Worm (Caenorhabditis elegans): ENCODE measurements around the gene trd-1.

The trd-1 gene

DNA sequence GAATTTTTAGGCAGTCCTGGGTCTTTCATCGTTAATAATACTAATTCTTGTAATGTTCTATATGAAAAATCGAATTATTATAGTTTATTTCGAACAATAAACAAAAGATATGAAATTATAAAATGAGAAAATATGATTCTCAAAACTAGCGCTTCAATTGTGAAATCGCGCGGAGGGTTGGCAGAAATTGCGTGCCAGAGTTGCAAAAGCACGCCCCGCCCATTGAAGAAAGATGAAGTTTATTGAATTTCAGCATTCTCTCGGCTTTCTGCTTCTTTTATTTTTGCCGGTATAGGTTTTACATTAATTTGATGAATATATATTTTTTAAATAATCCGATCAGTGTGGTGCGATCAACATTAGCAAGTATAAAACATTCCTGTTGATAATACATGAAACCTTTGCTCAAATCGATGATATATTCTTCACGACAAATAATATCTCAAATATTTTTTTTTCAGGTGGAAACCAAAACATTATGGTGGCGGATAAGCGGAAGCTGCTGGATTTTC is 26.9 kb upstream of the trd-1 start, which contains the start of the genes eco-1 and hmgr-1 (continued):
- peak in 1 of 2 experiments; percentile 15 for TF ChIP-seq mdl-1 (tag; optimal IDR thresholded peaks at IDR 0.05)
- TF ChIP-seq ceh-8 (GFP tag; optimal IDR thresholded peaks at IDR 0.05): no peak
- no peak for TF ChIP-seq ama-1 (optimal IDR thresholded peaks at IDR 0.05)
- TF ChIP-seq nhr-11 (tag; optimal IDR thresholded peaks at IDR 0.05): no peak
- TF ChIP-seq nhr-28 (tag; optimal IDR thresholded peaks at IDR 0.05): no peak
- no peak for TF ChIP-seq pag-3 (tag; optimal IDR thresholded peaks at IDR 0.05; ENCODE audit: borderline replicate concordance, insufficient read depth)
- peak; percentile 65 to 83 (median 76) for TF ChIP-seq dpl-1 (GFP tag; optimal IDR thresholded peaks at IDR 0.05)
- no peak for TF ChIP-seq elt-3 (tag; optimal IDR thresholded peaks at IDR 0.05)
- TF ChIP-seq sox-4 (tag; optimal IDR thresholded peaks at IDR 0.05): no peak
- TF ChIP-seq isw-1 (GFP tag; IDR thresholded peaks at IDR 0.05): no peak; the same call in 1 of the 2 replicates
- no peak for TF ChIP-seq Y116A8C.19 (tag; optimal IDR thresholded peaks at IDR 0.05; ENCODE audit: borderline replicate concordance)
- TF ChIP-seq sptf-1 (tag; optimal IDR thresholded peaks at IDR 0.05): no peak
- TF ChIP-seq lin-35 (GFP tag; optimal IDR thresholded peaks at IDR 0.05): peak; percentile 52 to 87
- no peak for TF ChIP-seq ztf-4 (tag; optimal IDR thresholded peaks at IDR 0.05)
- TF ChIP-seq nhr-20 (tag; optimal IDR thresholded peaks at IDR 0.05): no peak
- peak; percentile 41 for TF ChIP-seq nhr-90 (tag; optimal IDR thresholded peaks at IDR 0.05; ENCODE audit: poor library complexity)
- TF ChIP-seq mab-9 (GFP tag; IDR thresholded peaks at IDR 0.05): no peak
- peak; percentile 55 to 62 for TF ChIP-seq lsy-2 (tag; optimal IDR thresholded peaks at IDR 0.05)
- TF ChIP-seq fos-1 (tag; optimal IDR thresholded peaks at IDR 0.05): no peak
- TF ChIP-seq ceh-90 (tag; optimal IDR thresholded peaks at IDR 0.05): no peak
- TF ChIP-seq lin-14 (GFP tag; optimal IDR thresholded peaks at IDR 0.05): no peak
- peak; percentile 50 for TF ChIP-seq nhr-47 (tag; optimal IDR thresholded peaks at IDR 0.05)
- no peak for TF ChIP-seq egl-13 (tag; optimal IDR thresholded peaks at IDR 0.05)
- no peak for TF ChIP-seq efl-3 (GFP tag; optimal IDR thresholded peaks at IDR 0.05)
- TF ChIP-seq ztf-11 (tag; optimal IDR thresholded peaks at IDR 0.05): no peak
- TF ChIP-seq nhr-71 (tag; optimal IDR thresholded peaks at IDR 0.05): peak; percentile 59
- TF ChIP-seq zip-4 (GFP tag; optimal IDR thresholded peaks at IDR 0.05): peak; percentile 0
- no peak for TF ChIP-seq nhr-84 (tag; optimal IDR thresholded peaks at IDR 0.05)
- TF ChIP-seq nhr-237 (tag; optimal IDR thresholded peaks at IDR 0.05): no peak
- no peak for TF ChIP-seq ets-5 (GFP tag; IDR thresholded peaks at IDR 0.05)
- TF ChIP-seq dsc-1 (tag; optimal IDR thresholded peaks at IDR 0.05): peak; percentile 28
- TF ChIP-seq lin-13 (GFP tag; optimal IDR thresholded peaks at IDR 0.05): peak; percentile 29
- no peak for TF ChIP-seq grh-1 (GFP tag; IDR thresholded peaks at IDR 0.05)
- TF ChIP-seq nhr-85 (tag): no peak
- TF ChIP-seq vab-15 (tag; optimal IDR thresholded peaks at IDR 0.05): no peak
- TF ChIP-seq unc-30 (tag; optimal IDR thresholded peaks at IDR 0.05): no peak
- no peak for TF ChIP-seq jun-1 (tag; optimal IDR thresholded peaks at IDR 0.05)
- no peak for TF ChIP-seq ces-1 (GFP tag; optimal IDR thresholded peaks at IDR 0.05)
- TF ChIP-seq aha-1 (tag; optimal IDR thresholded peaks at IDR 0.05): no peak
- TF ChIP-seq tlp-1 (tag; optimal IDR thresholded peaks at IDR 0.05): no peak
- no peak for TF ChIP-seq C34B4.2 (tag; optimal IDR thresholded peaks at IDR 0.05)
- TF ChIP-seq snpc-4 (tag; optimal IDR thresholded peaks at IDR 0.05): no peak
- no peak for TF ChIP-seq irx-1 (tag; optimal IDR thresholded peaks at IDR 0.05)
- TF ChIP-seq alr-1 (tag; optimal IDR thresholded peaks at IDR 0.05; ENCODE audit: borderline replicate concordance): no peak
- peak; percentile 17 to 79 for TF ChIP-seq efl-1 (optimal IDR thresholded peaks at IDR 0.05)
- TF ChIP-seq efl-1 (GFP tag; optimal IDR thresholded peaks at IDR 0.05 in 1 of 2): peak; percentile 83 to 98
- peak; percentile 39 for TF ChIP-seq xbp-1 (tag; optimal IDR thresholded peaks at IDR 0.05)
- peak; percentile 38 for TF ChIP-seq lir-3 (tag; optimal IDR thresholded peaks at IDR 0.05; ENCODE audit: poor library complexity)
- TF ChIP-seq elt-2 (tag; optimal IDR thresholded peaks at IDR 0.05): no peak
- peak; percentile 16 for TF ChIP-seq lin-15B (tag; optimal IDR thresholded peaks at IDR 0.05)
- TF ChIP-seq unc-130 (tag; optimal IDR thresholded peaks at IDR 0.05): no peak

All from whole organism, L1 larva.